Fruit fly (Drosophila melanogaster) whole organism, embryonic: ENCODE data around the gene CG10467.

Experiments used
- Abd-B ChIP-seq: fragments of 200-800 bp; sonication (Bioruptor generic); optimal IDR thresholded peaks from 2 replicates; lab custom pipeline; 2018; ENCODE audit warnings: missing biosample characterization, mild to moderate bottlenecking, missing genetic modification characterization, moderate library complexity
- Adf1 ChIP-seq: fragments of 200-800 bp; sonication (Bioruptor generic); IDR thresholded peaks from 2 replicates; pipeline ENCODE4 v1.3.6; 2022; ENCODE audit warnings: missing biosample characterization, missing genetic modification characterization
- Atf3 ChIP-seq: fragments of 200-800 bp; sonication (Bioruptor generic); optimal IDR thresholded peaks from 3 replicates; lab custom pipeline; 2016; ENCODE audit warnings: missing biosample characterization, missing genetic modification characterization
- CG10321 ChIP-seq: fragments of 200-800 bp; sonication (Bioruptor generic); IDR thresholded peaks from 2 replicates; pipeline ENCODE4 v1.3.6; 2022; ENCODE audit warnings: missing biosample characterization, missing genetic modification characterization
- CG10959 ChIP-seq: fragments of 200-800 bp; sonication (Bioruptor generic); IDR thresholded peaks from 2 replicates; pipeline ENCODE4 v1.3.6; 2022; ENCODE audit warnings: missing biosample characterization, missing genetic modification characterization
- CG11504 ChIP-seq: fragments of 200-800 bp; sonication (Bioruptor generic); optimal IDR thresholded peaks from 3 replicates; lab custom pipeline; 2019; ENCODE audit warnings: missing biosample characterization, mild to moderate bottlenecking, missing genetic modification characterization, moderate library complexity
- CG12659 ChIP-seq: fragments of 200-800 bp; sonication (Bioruptor generic); optimal IDR thresholded peaks from 3 replicates; lab custom pipeline; 2017; ENCODE audit warnings: mild to moderate bottlenecking, missing biosample characterization, missing genetic modification reagents, missing genetic modification characterization
- CG13424 ChIP-seq: fragments of 200-800 bp; sonication (Bioruptor generic); optimal IDR thresholded peaks from 2 replicates; lab custom pipeline; 2019; ENCODE audit warnings: missing biosample characterization, mild to moderate bottlenecking, missing genetic modification characterization, moderate library complexity
- CG14667 ChIP-seq: fragments of 200-800 bp; sonication (Bioruptor generic); IDR thresholded peaks from 2 replicates; pipeline ENCODE4 v1.3.6; 2022; ENCODE audit warnings: missing biosample characterization, missing genetic modification characterization
- CG15514 ChIP-seq: fragments of 200-800 bp; sonication (Bioruptor generic); optimal IDR thresholded peaks from 3 replicates; lab custom pipeline; 2017; ENCODE audit warnings: missing biosample characterization, missing genetic modification characterization, mild to moderate bottlenecking, moderate library complexity, missing genetic modification reagents
- CG1603 ChIP-seq: fragments of 200-800 bp; sonication (Bioruptor generic); optimal IDR thresholded peaks from 2 replicates; lab custom pipeline; 2019; ENCODE audit warnings: missing biosample characterization, mild to moderate bottlenecking, missing genetic modification characterization, moderate library complexity
- CG16815 ChIP-seq: fragments of 200-800 bp; sonication (Bioruptor generic); optimal IDR thresholded peaks from 3 replicates; lab custom pipeline; 2017; ENCODE audit warnings: missing biosample characterization, mild to moderate bottlenecking, missing genetic modification characterization
- CG17385 ChIP-seq: fragments of 200-800 bp; sonication (Bioruptor generic); optimal IDR thresholded peaks from 3 replicates; lab custom pipeline; 2018; ENCODE audit warnings: missing biosample characterization, mild to moderate bottlenecking, missing genetic modification characterization
- CG17612 ChIP-seq: fragments of 200-800 bp; sonication (Bioruptor generic); IDR thresholded peaks from 2 replicates; pipeline ENCODE4 v1.3.6; 2022; ENCODE audit warnings: missing biosample characterization, missing genetic modification characterization
- CG18011 ChIP-seq: fragments of 200-800 bp; sonication (Bioruptor generic); optimal IDR thresholded peaks from 2 replicates; lab custom pipeline; 2017; ENCODE audit warnings: missing biosample characterization, missing genetic modification characterization, mild to moderate bottlenecking, moderate library complexity, missing genotype
- CG18599 ChIP-seq: fragments of 200-800 bp; sonication (Bioruptor generic); optimal IDR thresholded peaks from 3 replicates; lab custom pipeline; 2017; ENCODE audit warnings: missing biosample characterization, missing genetic modification characterization, mild to moderate bottlenecking, moderate library complexity, missing genetic modification reagents
- CG31224 ChIP-seq: fragments of 200-800 bp; sonication (Bioruptor generic); IDR thresholded peaks from 2 replicates; pipeline ENCODE4 v1.3.6; 2022; ENCODE audit warnings: missing biosample characterization, missing genetic modification characterization
- CG4820 ChIP-seq: fragments of 200-800 bp; sonication (Bioruptor generic); optimal IDR thresholded peaks from 3 replicates; lab custom pipeline; 2016; ENCODE audit warnings: missing biosample characterization, missing genetic modification characterization
- CG6654 ChIP-seq: fragments of 200-800 bp; sonication (Bioruptor generic); optimal IDR thresholded peaks from 2 replicates; lab custom pipeline; 2017; ENCODE audit warnings: missing biosample characterization, mild to moderate bottlenecking, missing genetic modification characterization
- CG7839 ChIP-seq: fragments of 200-800 bp; sonication (Bioruptor generic); optimal IDR thresholded peaks from 3 replicates; lab custom pipeline; 2018; ENCODE audit warnings: missing biosample characterization, mild to moderate bottlenecking, missing genetic modification characterization, moderate library complexity
- CG7963 ChIP-seq: fragments of 200-800 bp; sonication (Bioruptor generic); IDR thresholded peaks from 3 replicates; pipeline ENCODE4 v1.3.6; 2022; ENCODE audit warnings: missing biosample characterization, missing genetic modification characterization; ENCODE audit not compliant: partially characterized antibody
- Dad ChIP-seq: fragments of 200-800 bp; sonication (Bioruptor generic); optimal IDR thresholded peaks from 3 replicates; lab custom pipeline; 2016; ENCODE audit warnings: missing biosample characterization, missing genetic modification characterization
- Dek ChIP-seq: fragments of 200-800 bp; sonication (Bioruptor generic); optimal IDR thresholded peaks from 3 replicates; lab custom pipeline; 2019; ENCODE audit warnings: missing biosample characterization, mild to moderate bottlenecking, missing genetic modification characterization, moderate library complexity
- Dfd ChIP-seq, 2 experiments: fragments of >200 bp; optimal IDR thresholded peaks; 2 replicates each; lab custom pipeline; 2017; ENCODE audit warnings: missing biosample characterization in 2 of 2, missing genetic modification characterization in 2 of 2
- Dip3 ChIP-seq: fragments of 200-800 bp; sonication (Bioruptor generic); optimal IDR thresholded peaks from 3 replicates; lab custom pipeline; 2016; ENCODE audit warnings: missing biosample characterization, missing genetic modification characterization
- Doc3 ChIP-seq: fragments of 200-800 bp; sonication (Bioruptor generic); IDR thresholded peaks from 3 replicates; pipeline ENCODE4 v1.3.6; 2022; ENCODE audit warnings: missing biosample characterization, missing genetic modification characterization; ENCODE audit not compliant: partially characterized antibody
- Dp ChIP-seq: fragments of 200-800 bp; sonication (Bioruptor generic); optimal IDR thresholded peaks from 2 replicates; lab custom pipeline; 2018; ENCODE audit warnings: missing biosample characterization, mild to moderate bottlenecking, missing genetic modification characterization, moderate library complexity
- Fer3 ChIP-seq: fragments of 200-800 bp; sonication (Bioruptor generic); optimal IDR thresholded peaks from 2 replicates; lab custom pipeline; 2018; ENCODE audit warnings: missing biosample characterization, mild to moderate bottlenecking, missing genetic modification characterization, moderate library complexity
- Gug ChIP-seq: fragments of 200-800 bp; sonication (Bioruptor generic); IDR thresholded peaks from 4 replicates; pipeline ENCODE4 v1.3.6; 2022; ENCODE audit warnings: missing biosample characterization, missing genetic modification characterization
- Hey ChIP-seq: fragments of 200-800 bp; sonication (Bioruptor generic); optimal IDR thresholded peaks from 3 replicates; lab custom pipeline; 2018; ENCODE audit warnings: missing biosample characterization, mild to moderate bottlenecking, missing genetic modification characterization
- Hr3 ChIP-seq: fragments of 200-800 bp; sonication (Bioruptor generic); optimal IDR thresholded peaks from 3 replicates; lab custom pipeline; 2016; ENCODE audit warnings: missing biosample characterization, missing genetic modification characterization
- Hr39 ChIP-seq: fragments of >200 bp; optimal IDR thresholded peaks from 2 replicates; lab custom pipeline; 2017
- Rx ChIP-seq: fragments of 200-800 bp; sonication (Bioruptor generic); IDR thresholded peaks from 2 replicates; pipeline ENCODE4 v1.3.6; 2022; ENCODE audit warnings: missing biosample characterization, missing genetic modification characterization
- Tbp ChIP-seq: fragments of >200 bp; optimal IDR thresholded peaks from 2 replicates; lab custom pipeline; 2018; ENCODE audit warnings: missing biosample characterization, missing genetic modification characterization
- bbx ChIP-seq: fragments of 200-800 bp; sonication (Bioruptor generic); IDR thresholded peaks from 2 replicates; pipeline ENCODE4 v1.3.6; 2022; ENCODE audit warnings: missing biosample characterization, missing genetic modification characterization; ENCODE audit not compliant: partially characterized antibody
- bcd ChIP-seq: fragments of 200-800 bp; sonication (Bioruptor generic); optimal IDR thresholded peaks from 2 replicates; lab custom pipeline; 2017; ENCODE audit warnings: missing biosample characterization, mild to moderate bottlenecking, missing genetic modification characterization
- btn ChIP-seq: fragments of 200-800 bp; sonication (Bioruptor generic); optimal IDR thresholded peaks from 2 replicates; lab custom pipeline; 2016; ENCODE audit warnings: missing biosample characterization, missing genetic modification characterization
- cato ChIP-seq: fragments of 200-800 bp; sonication (Bioruptor generic); optimal IDR thresholded peaks from 2 replicates; lab custom pipeline; 2016; ENCODE audit warnings: missing biosample characterization, missing genetic modification characterization, borderline replicate concordance
- corto ChIP-seq: fragments of 200-800 bp; sonication (Bioruptor generic); optimal IDR thresholded peaks from 2 replicates; lab custom pipeline; 2016; ENCODE audit warnings: missing biosample characterization, mild to moderate bottlenecking, missing genetic modification characterization, moderate library complexity
- crc ChIP-seq: fragments of 200-800 bp; sonication (Bioruptor generic); optimal IDR thresholded peaks from 2 replicates; lab custom pipeline; 2016; ENCODE audit warnings: missing biosample characterization, missing genetic modification characterization
- disco-r ChIP-seq: fragments of 200-800 bp; sonication (Bioruptor generic); optimal IDR thresholded peaks from 2 replicates; lab custom pipeline; 2016; ENCODE audit warnings: missing biosample characterization, missing genetic modification characterization
- exex ChIP-seq: fragments of 200-800 bp; sonication (Bioruptor generic); optimal IDR thresholded peaks from 4 replicates; lab custom pipeline; 2018; ENCODE audit warnings: missing biosample characterization, mild to moderate bottlenecking, missing genetic modification characterization, moderate library complexity
- fd3F ChIP-seq: fragments of 200-800 bp; sonication (Bioruptor generic); optimal IDR thresholded peaks from 2 replicates; lab custom pipeline; 2018; ENCODE audit warnings: missing biosample characterization, mild to moderate bottlenecking, missing genetic modification characterization, moderate library complexity
- fru ChIP-seq: fragments of >200 bp; optimal IDR thresholded peaks from 2 replicates; lab custom pipeline; 2017
- ftz-f1 ChIP-seq: fragments of 200-800 bp; sonication (Bioruptor generic); optimal IDR thresholded peaks from 2 replicates; lab custom pipeline; 2016; ENCODE audit warnings: missing biosample characterization, missing genetic modification characterization
- hth ChIP-seq: fragments of >200 bp; optimal IDR thresholded peaks from 2 replicates; lab custom pipeline; 2017; ENCODE audit warnings: inconsistent platforms
- p53 ChIP-seq: fragments of 200-800 bp; sonication (Bioruptor generic); optimal IDR thresholded peaks from 2 replicates; lab custom pipeline; 2016; ENCODE audit warnings: missing biosample characterization, missing genetic modification characterization
- stwl ChIP-seq: fragments of 200-800 bp; sonication (Bioruptor generic); optimal IDR thresholded peaks from 3 replicates; lab custom pipeline; 2018; ENCODE audit warnings: missing biosample characterization, mild to moderate bottlenecking, missing genetic modification characterization, moderate library complexity
- sug ChIP-seq: fragments of 200-800 bp; optimal IDR thresholded peaks from 2 replicates; lab custom pipeline; 2019; ENCODE audit warnings: missing biosample characterization, mild to moderate bottlenecking, missing genetic modification characterization, moderate library complexity

The CG10467 gene

DNA sequence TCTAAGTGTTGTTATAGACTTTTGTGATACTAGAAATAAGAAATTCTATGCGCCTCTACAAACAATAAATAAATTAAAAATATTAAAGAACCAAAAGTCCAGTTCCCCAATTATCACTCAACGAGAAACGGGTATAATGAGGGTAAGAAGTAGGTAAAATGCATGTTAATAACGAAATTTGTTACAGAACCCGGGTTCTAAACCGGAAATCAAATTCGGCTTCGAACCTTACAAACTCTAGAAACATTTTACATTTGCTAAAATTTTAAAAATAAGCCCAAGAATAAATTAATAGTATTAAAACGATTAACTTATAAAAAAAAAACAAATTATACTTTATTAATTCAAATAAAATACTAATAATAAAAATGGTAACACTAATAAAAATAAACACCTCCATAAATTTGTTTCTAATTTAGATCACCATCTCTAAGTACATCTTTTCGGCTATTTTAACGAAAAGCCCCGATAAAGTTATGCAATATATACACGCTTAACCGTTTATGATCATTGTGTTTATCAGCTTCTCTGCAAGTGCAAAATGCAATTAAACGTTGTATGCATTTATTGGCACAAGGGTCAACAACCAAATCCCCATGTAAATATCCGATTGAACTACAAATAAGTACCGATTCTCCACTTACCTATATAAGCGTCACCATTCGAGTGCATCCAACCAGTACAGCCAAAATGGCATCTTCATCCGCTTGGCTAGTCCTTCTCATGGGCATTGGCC is 22.9 kb downstream of the CG10467 start, which contains the start of gene CG6602 (continued):
- peak; percentile 51 for TF ChIP-seq Hr3 (GFP tag; lab: Kevin White, UChicago)
- TF ChIP-seq CG16815 (GFP tag; lab: Kevin White, UChicago): peak; percentile 35
- TF ChIP-seq CG7839 (tag; lab: Kevin White, UChicago): peak; percentile 73
- TF ChIP-seq CG7963: no peak
- no peak for TF ChIP-seq corto (GFP tag; lab: Kevin White, UChicago)
- peak; percentile 25; the same call in 1 of the 2 replicates for TF ChIP-seq CG10321 (GFP tag; lab: Robert Waterston, UW)
- TF ChIP-seq fru (lab: Kevin White, UChicago): no peak
- peak; percentile 56 for TF ChIP-seq CG12659
- TF ChIP-seq Dad: peak; percentile 32
- TF ChIP-seq CG17612 (GFP tag; lab: Robert Waterston, UW): peak; percentile 7; the same call in 1 of the 2 replicates
- no peak for TF ChIP-seq Atf3 (GFP tag; lab: Kevin White, UChicago)
- TF ChIP-seq CG14667 (GFP tag; lab: Robert Waterston, UW): peak; percentile 64
- TF ChIP-seq Dp (GFP tag; lab: Kevin White, UChicago): no peak
- TF ChIP-seq CG17385 (GFP tag; lab: Kevin White, UChicago): peak; percentile 60
- no peak for TF ChIP-seq Doc3
- no peak for TF ChIP-seq btn
- TF ChIP-seq stwl (tag; lab: Kevin White, UChicago): peak; percentile 73
- peak; percentile 82 for TF ChIP-seq CG15514 (GFP tag; lab: Kevin White, UChicago)
- TF ChIP-seq CG13424 (tag; lab: Kevin White, UChicago): peak; percentile 16
- peak; percentile 18 for TF ChIP-seq Abd-B
- peak; percentile 64 for TF ChIP-seq CG1603
- no peak for TF ChIP-seq Hr39 (lab: Kevin White, UChicago)
- no peak for TF ChIP-seq Dfd (GFP tag; optimal IDR thresholded peaks at IDR 0.05; lab: Kevin White, UChicago)
- peak; percentile 87 for TF ChIP-seq bcd
- TF ChIP-seq Adf1 (GFP tag; lab: Robert Waterston, UW): no peak
- peak; percentile 45 for TF ChIP-seq CG18011 (GFP tag; lab: Kevin White, UChicago)
- TF ChIP-seq Gug (GFP tag; lab: Robert Waterston, UW): peak; percentile 46; the same call in 2 of the 4 replicates
- TF ChIP-seq disco-r (GFP tag; lab: Kevin White, UChicago): peak; percentile 40
- no peak for TF ChIP-seq Tbp
- peak; percentile 50 for TF ChIP-seq Dip3 (GFP tag; lab: Kevin White, UChicago)
- no peak for TF ChIP-seq Hey (tag; lab: Kevin White, UChicago)
- TF ChIP-seq Dek (tag; lab: Kevin White, UChicago): peak; percentile 21
- no peak for TF ChIP-seq bbx (GFP tag; lab: Robert Waterston, UW)
- TF ChIP-seq CG6654 (GFP tag; lab: Kevin White, UChicago): peak; percentile 61
- peak; percentile 76 for TF ChIP-seq CG11504 (tag; lab: Kevin White, UChicago)
- TF ChIP-seq ftz-f1 (GFP tag; lab: Kevin White, UChicago): no peak
- peak; percentile 73 for TF ChIP-seq CG31224 (GFP tag; lab: Robert Waterston, UW)
- no peak for TF ChIP-seq hth (lab: Kevin White, UChicago)
- peak; percentile 60 for TF ChIP-seq CG4820
- peak; percentile 34 for TF ChIP-seq p53 (GFP tag; lab: Kevin White, UChicago)
- TF ChIP-seq cato (GFP tag; lab: Kevin White, UChicago): peak; percentile 30
- TF ChIP-seq CG18599 (GFP tag; lab: Kevin White, UChicago): peak; percentile 76
- TF ChIP-seq CG10959 (GFP tag; lab: Robert Waterston, UW): peak; percentile 16; the same call in 1 of the 2 replicates
- TF ChIP-seq fd3F: peak; percentile 55
- peak; percentile 45 for TF ChIP-seq sug (tag; lab: Kevin White, UChicago)
- peak; percentile 86 for TF ChIP-seq Fer3 (tag; lab: Kevin White, UChicago)
- TF ChIP-seq exex (tag; lab: Kevin White, UChicago): peak; percentile 42
- TF ChIP-seq crc: peak; percentile 25
- peak; percentile 73 for TF ChIP-seq Rx (GFP tag; lab: Robert Waterston, UW)
